Fruit fly (Drosophila melanogaster) whole organism, wandering third instar larva: Measurements from ENCODE around the gene CG7519.

Experiments used
- Myc ChIP-seq: fragments of >200 bp; optimal IDR thresholded peaks from 2 replicates; lab custom pipeline; 2017
- ey ChIP-seq: fragments of 200-800 bp; sonication (Bioruptor generic); optimal IDR thresholded peaks from 2 replicates; lab custom pipeline; 2016; ENCODE audit warnings: missing biosample characterization, missing genetic modification characterization
- h ChIP-seq: fragments of 200-800 bp; sonication (Bioruptor generic); optimal IDR thresholded peaks from 3 replicates; lab custom pipeline; 2016; ENCODE audit warnings: missing biosample characterization, mild to moderate bottlenecking, missing genetic modification characterization

DNA sequence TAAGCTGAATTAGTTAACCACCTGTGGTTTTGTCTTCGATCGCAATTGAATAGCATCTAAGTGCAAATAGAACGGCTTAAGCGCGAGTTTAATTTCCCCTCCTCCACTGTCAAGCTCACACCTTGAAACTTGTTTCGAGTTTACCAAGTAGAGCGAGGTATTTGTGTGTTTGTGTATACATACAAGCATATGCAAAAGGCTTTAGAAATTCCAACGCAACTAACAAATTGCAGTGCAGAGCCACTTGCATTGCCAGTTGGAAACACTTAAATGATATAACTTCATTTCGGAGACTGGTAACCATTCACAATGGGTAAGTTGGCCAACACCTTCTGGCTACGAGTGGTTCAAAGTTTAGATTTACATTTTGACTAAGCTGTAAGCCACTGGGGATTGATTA, 15.1 kb downstream of the CG7519 start:
- no peak for TF ChIP-seq Myc (lab: Kevin White, UChicago)
- TF ChIP-seq h (GFP tag; lab: Kevin White, UChicago) = no peak
- TF ChIP-seq ey (GFP tag; lab: Kevin White, UChicago) = no peak
